Fruit fly (Drosophila melanogaster) S2 (cell line): ENCODE results near the gene Ist1.

ENCODE experiments used
- CG8478 ChIP-seq: fragments of >200 bp; optimal IDR thresholded peaks from 2 replicates; lab custom pipeline; 2018
- CTCF ChIP-seq, 2 experiments: fragments of >200 bp; optimal IDR thresholded peaks; 2 replicates each; lab custom pipeline; 2018

- TF ChIP-seq CTCF (optimal IDR thresholded peaks at IDR 0.05; lab: Kevin White, UChicago) (no peak), CG8478 (lab: Kevin White, UChicago) (no peak)
These were observed at the start of gene Ist1 for dm6 chr3L:6756197-6756736.
